Fruit fly (Drosophila melanogaster) whole organism, embryonic: ENCODE data around the gene CG3119.

Experiments
- Abd-B ChIP-seq: fragments of 200-800 bp; sonication (Bioruptor generic); optimal IDR thresholded peaks from 2 replicates; lab custom pipeline; 2018; ENCODE audit warnings: missing biosample characterization, mild to moderate bottlenecking, missing genetic modification characterization, moderate library complexity
- Atf3 ChIP-seq: fragments of 200-800 bp; sonication (Bioruptor generic); optimal IDR thresholded peaks from 3 replicates; lab custom pipeline; 2016; ENCODE audit warnings: missing biosample characterization, missing genetic modification characterization
- BEAF-32 ChIP-seq: fragments of 200-800 bp; sonication (Bioruptor generic); optimal IDR thresholded peaks from 3 replicates; lab custom pipeline; 2017; ENCODE audit warnings: missing biosample characterization, missing genetic modification characterization, mild to moderate bottlenecking, moderate library complexity, missing genetic modification reagents
- CG12071 ChIP-seq: fragments of 200-800 bp; sonication (Bioruptor generic); optimal IDR thresholded peaks from 3 replicates; lab custom pipeline; 2018; ENCODE audit warnings: missing biosample characterization, mild to moderate bottlenecking, missing genetic modification characterization
- CG1233 ChIP-seq: fragments of 200-800 bp; sonication (Bioruptor generic); optimal IDR thresholded peaks from 4 replicates; lab custom pipeline; 2018; ENCODE audit warnings: missing biosample characterization, mild to moderate bottlenecking, missing genetic modification characterization
- CG13287 ChIP-seq: fragments of 200-800 bp; sonication (Bioruptor generic); IDR thresholded peaks from 2 replicates; pipeline ENCODE4 v1.3.6; 2022; ENCODE audit warnings: missing biosample characterization, missing genetic modification characterization; ENCODE audit not compliant: partially characterized antibody
- CG1603 ChIP-seq: fragments of 200-800 bp; sonication (Bioruptor generic); optimal IDR thresholded peaks from 2 replicates; lab custom pipeline; 2019; ENCODE audit warnings: missing biosample characterization, mild to moderate bottlenecking, missing genetic modification characterization, moderate library complexity
- CG1647 ChIP-seq: fragments of 200-800 bp; sonication (Bioruptor generic); optimal IDR thresholded peaks from 3 replicates; lab custom pipeline; 2016; ENCODE audit warnings: missing biosample characterization, missing genetic modification characterization
- CG17328 ChIP-seq: fragments of 200-800 bp; sonication (Bioruptor generic); IDR thresholded peaks from 2 replicates; pipeline ENCODE4 v1.3.6; 2022; ENCODE audit warnings: missing biosample characterization, missing genetic modification characterization
- CG31224 ChIP-seq: fragments of 200-800 bp; sonication (Bioruptor generic); IDR thresholded peaks from 2 replicates; pipeline ENCODE4 v1.3.6; 2022; ENCODE audit warnings: missing biosample characterization, missing genetic modification characterization
- CG33557 ChIP-seq: fragments of 200-800 bp; sonication (Bioruptor generic); optimal IDR thresholded peaks from 2 replicates; lab custom pipeline; 2019; ENCODE audit warnings: missing biosample characterization, mild to moderate bottlenecking, missing genetic modification characterization, moderate library complexity
- CG7786 ChIP-seq: fragments of 200-800 bp; sonication (Bioruptor generic); optimal IDR thresholded peaks from 2 replicates; lab custom pipeline; 2016; ENCODE audit warnings: missing biosample characterization, missing genetic modification characterization
- CG8924 ChIP-seq: fragments of 200-800 bp; optimal IDR thresholded peaks from 3 replicates; lab custom pipeline; 2019; ENCODE audit warnings: missing biosample characterization, mild to moderate bottlenecking, missing genetic modification characterization, moderate library complexity
- CTCF ChIP-seq: fragments of 200-800 bp; sonication (Bioruptor generic); optimal IDR thresholded peaks from 2 replicates; lab custom pipeline; 2017; ENCODE audit warnings: missing biosample characterization, mild to moderate bottlenecking, missing genetic modification characterization, moderate library complexity
- Camta ChIP-seq: fragments of 200-800 bp; sonication (Bioruptor generic); optimal IDR thresholded peaks from 2 replicates; lab custom pipeline; 2016; ENCODE audit warnings: missing biosample characterization, missing genetic modification characterization
- Dbx ChIP-seq: fragments of 200-800 bp; sonication (Bioruptor generic); IDR thresholded peaks from 3 replicates; pipeline ENCODE4 v1.3.6; 2022; ENCODE audit warnings: missing biosample characterization, missing genetic modification characterization
- Dp ChIP-seq: fragments of 200-800 bp; sonication (Bioruptor generic); optimal IDR thresholded peaks from 2 replicates; lab custom pipeline; 2018; ENCODE audit warnings: missing biosample characterization, mild to moderate bottlenecking, missing genetic modification characterization, moderate library complexity
- Ets65A ChIP-seq: fragments of 200-800 bp; sonication (Bioruptor generic); peaks from one replicate; lab custom pipeline; 2016; ENCODE audit warnings: missing biosample characterization, missing genetic modification characterization
- Fer1 ChIP-seq: fragments of 200-800 bp; sonication (Bioruptor generic); optimal IDR thresholded peaks from 2 replicates; lab custom pipeline; 2017; ENCODE audit warnings: missing biosample characterization, mild to moderate bottlenecking, missing genetic modification characterization
- Gug ChIP-seq: fragments of 200-800 bp; sonication (Bioruptor generic); IDR thresholded peaks from 4 replicates; pipeline ENCODE4 v1.3.6; 2022; ENCODE audit warnings: missing biosample characterization, missing genetic modification characterization
- Hmr ChIP-seq: fragments of 200-800 bp; sonication (Bioruptor generic); optimal IDR thresholded peaks from 3 replicates; lab custom pipeline; 2017; ENCODE audit warnings: mild to moderate bottlenecking, missing biosample characterization, missing genetic modification reagents, missing genetic modification characterization
- Hr39 ChIP-seq: fragments of >200 bp; optimal IDR thresholded peaks from 2 replicates; lab custom pipeline; 2017
- Hsf ChIP-seq: fragments of 200-800 bp; sonication (Bioruptor generic); optimal IDR thresholded peaks from 3 replicates; lab custom pipeline; 2016; ENCODE audit warnings: missing biosample characterization, missing genetic modification characterization
- Meics ChIP-seq: fragments of 200-800 bp; sonication (Bioruptor generic); optimal IDR thresholded peaks from 2 replicates; lab custom pipeline; 2017; ENCODE audit warnings: missing biosample characterization, mild to moderate bottlenecking, missing genetic modification characterization
- Rfx ChIP-seq: fragments of 200-800 bp; sonication (Bioruptor generic); IDR thresholded peaks from 2 replicates; pipeline ENCODE4 v1.3.6; 2022; ENCODE audit warnings: missing biosample characterization, missing genetic modification characterization
- Sin3A ChIP-seq: fragments of >200 bp; optimal IDR thresholded peaks from 2 replicates; lab custom pipeline; 2018
- Spps ChIP-seq: fragments of 200-800 bp; sonication (Bioruptor generic); optimal IDR thresholded peaks from 2 replicates; lab custom pipeline; 2018; ENCODE audit warnings: missing biosample characterization, mild to moderate bottlenecking, missing genetic modification characterization
- TFAM ChIP-seq: fragments of 200-800 bp; sonication (Bioruptor generic); optimal IDR thresholded peaks from 2 replicates; lab custom pipeline; 2017; ENCODE audit warnings: missing biosample characterization, missing genetic modification characterization, inconsistent platforms
- Xrp1 ChIP-seq: fragments of 200-800 bp; sonication (Bioruptor generic); IDR thresholded peaks from 2 replicates; pipeline ENCODE4 v1.3.6; 2022; ENCODE audit warnings: missing biosample characterization, missing genetic modification characterization
- ac ChIP-seq: fragments of 200-800 bp; sonication (Bioruptor generic); optimal IDR thresholded peaks from 3 replicates; lab custom pipeline; 2017; ENCODE audit warnings: missing biosample characterization, mild to moderate bottlenecking, missing genetic modification characterization
- amos ChIP-seq: fragments of 200-800 bp; sonication (Bioruptor generic); IDR thresholded peaks from 2 replicates; pipeline ENCODE4 v1.3.6; 2022; ENCODE audit warnings: missing biosample characterization, missing genetic modification characterization; ENCODE audit not compliant: partially characterized antibody
- ato ChIP-seq: fragments of 200-800 bp; sonication (Bioruptor generic); IDR thresholded peaks from 2 replicates; pipeline ENCODE4 v1.3.6; 2022; ENCODE audit warnings: missing biosample characterization, missing genetic modification characterization; ENCODE audit not compliant: partially characterized antibody
- bowl ChIP-seq: fragments of 200-800 bp; sonication (Bioruptor generic); IDR thresholded peaks from 2 replicates; pipeline ENCODE4 v1.3.6; 2022; ENCODE audit warnings: missing biosample characterization, missing genetic modification characterization
- btn ChIP-seq: fragments of 200-800 bp; sonication (Bioruptor generic); optimal IDR thresholded peaks from 2 replicates; lab custom pipeline; 2016; ENCODE audit warnings: missing biosample characterization, missing genetic modification characterization
- chif ChIP-seq, 2 experiments: fragments of 200-800 bp; sonication (Bioruptor generic); optimal IDR thresholded peaks; 3 replicates each; lab custom pipeline; 2016; ENCODE audit warnings: missing biosample characterization in 2 of 2, missing genetic modification characterization in 2 of 2
- chm ChIP-seq: fragments of 200-800 bp; sonication (Bioruptor generic); IDR thresholded peaks from 2 replicates; pipeline ENCODE4 v1.3.6; 2022; ENCODE audit warnings: missing biosample characterization, missing genetic modification characterization
- dan ChIP-seq: fragments of 200-800 bp; sonication (Bioruptor generic); IDR thresholded peaks from 2 replicates; pipeline ENCODE4 v1.3.6; 2022; ENCODE audit warnings: missing biosample characterization, missing genetic modification characterization
- dysf ChIP-seq: fragments of 200-800 bp; sonication (Bioruptor generic); IDR thresholded peaks from 3 replicates; pipeline ENCODE4 v1.3.6; 2022; ENCODE audit warnings: missing biosample characterization, missing genetic modification characterization
- emc ChIP-seq: fragments of 200-800 bp; sonication (Bioruptor generic); optimal IDR thresholded peaks from 2 replicates; lab custom pipeline; 2016; ENCODE audit warnings: missing biosample characterization, missing genetic modification characterization
- exex ChIP-seq: fragments of 200-800 bp; sonication (Bioruptor generic); optimal IDR thresholded peaks from 4 replicates; lab custom pipeline; 2018; ENCODE audit warnings: missing biosample characterization, mild to moderate bottlenecking, missing genetic modification characterization, moderate library complexity
- fd3F ChIP-seq: fragments of 200-800 bp; sonication (Bioruptor generic); optimal IDR thresholded peaks from 2 replicates; lab custom pipeline; 2018; ENCODE audit warnings: missing biosample characterization, mild to moderate bottlenecking, missing genetic modification characterization, moderate library complexity
- gcm2 ChIP-seq: fragments of 200-800 bp; sonication (Bioruptor generic); optimal IDR thresholded peaks from 2 replicates; lab custom pipeline; 2016; ENCODE audit warnings: missing biosample characterization, missing genetic modification characterization
- inv ChIP-seq: fragments of 200-800 bp; sonication (Bioruptor generic); IDR thresholded peaks from 2 replicates; pipeline ENCODE4 v1.3.6; 2022; ENCODE audit warnings: missing biosample characterization, missing genetic modification characterization; ENCODE audit not compliant: partially characterized antibody
- p53 ChIP-seq: fragments of 200-800 bp; sonication (Bioruptor generic); optimal IDR thresholded peaks from 2 replicates; lab custom pipeline; 2016; ENCODE audit warnings: missing biosample characterization, missing genetic modification characterization
- salm ChIP-seq: fragments of 200-800 bp; sonication (Bioruptor generic); optimal IDR thresholded peaks from 2 replicates; lab custom pipeline; 2018; ENCODE audit warnings: missing biosample characterization, mild to moderate bottlenecking, missing genetic modification characterization
- scrt ChIP-seq: fragments of 200-800 bp; sonication (Bioruptor generic); optimal IDR thresholded peaks from 2 replicates; lab custom pipeline; 2018; ENCODE audit warnings: missing biosample characterization, mild to moderate bottlenecking, missing genetic modification characterization, moderate library complexity
- sisA ChIP-seq: fragments of 200-800 bp; sonication (Bioruptor generic); IDR thresholded peaks from 2 replicates; pipeline ENCODE4 v1.3.6; 2022; ENCODE audit warnings: missing biosample characterization, missing genetic modification characterization
- trh ChIP-seq: fragments of 200-800 bp; sonication (Bioruptor generic); optimal IDR thresholded peaks from 2 replicates; lab custom pipeline; 2016; ENCODE audit warnings: missing biosample characterization, missing genetic modification characterization
- wor ChIP-seq: fragments of 200-800 bp; sonication (Bioruptor generic); IDR thresholded peaks from 2 replicates; pipeline ENCODE4 v1.3.6; 2022; ENCODE audit warnings: missing biosample characterization, missing genetic modification characterization
- zen ChIP-seq: fragments of 200-800 bp; sonication (Bioruptor generic); optimal IDR thresholded peaks from 3 replicates; lab custom pipeline; 2018; ENCODE audit warnings: missing biosample characterization, mild to moderate bottlenecking, missing genetic modification characterization, moderate library complexity

The CG3119 gene

dm6 chr2L:2855773-2856615 is 18.4 kb upstream of the CG3119 start, which contains the start of the genes CG3104 and RpS21 (continued):
- TF ChIP-seq CG31224 (GFP tag; lab: Robert Waterston, UW) (peak; percentile 75), zen (tag; lab: Kevin White, UChicago) (peak; percentile 61), TFAM (GFP tag; lab: Kevin White, UChicago) (peak; percentile 28), CG1233 (GFP tag; lab: Kevin White, UChicago) (peak; percentile 93), Camta (GFP tag; lab: Kevin White, UChicago) (peak; percentile 88), inv (GFP tag; lab: Robert Waterston, UW) (no peak), chm (GFP tag; lab: Robert Waterston, UW) (peak; percentile 91), CG17328 (peak; percentile 92), CG7786 (peak; percentile 77), p53 (GFP tag; lab: Kevin White, UChicago) (peak; percentile 77), scrt (GFP tag; lab: Kevin White, UChicago) (peak; percentile 83), salm (tag; lab: Kevin White, UChicago) (no peak), btn (GFP tag; lab: Kevin White, UChicago) (peak; percentile 28), Meics (GFP tag; lab: Kevin White, UChicago) (peak; percentile 92), trh (GFP tag; lab: Kevin White, UChicago) (peak; percentile 65), Abd-B (peak; percentile 26), BEAF-32 (GFP tag; lab: Kevin White, UChicago) (peak; percentile 56), Sin3A (peak; percentile 90), Dp (GFP tag; lab: Kevin White, UChicago) (peak; percentile 80), Hr39 (lab: Kevin White, UChicago) (no peak), Rfx (peak; percentile 97), gcm2 (peak; percentile 76), CG13287 (GFP tag; lab: Robert Waterston, UW) (peak; percentile 9; the same call in 1 of the 2 replicates), CTCF (peak; percentile 98), Spps (tag; lab: Kevin White, UChicago) (peak; percentile 48), Gug (GFP tag; lab: Robert Waterston, UW) (peak; percentile 88), CG8924 (tag; lab: Kevin White, UChicago) (peak; percentile 60), dan (GFP tag; lab: Robert Waterston, UW) (no peak), ato (GFP tag; lab: Robert Waterston, UW) (no peak), amos (GFP tag; lab: Robert Waterston, UW) (peak; percentile 17; the same call in 1 of the 2 replicates), Atf3 (GFP tag; lab: Kevin White, UChicago) (peak; percentile 76), emc (GFP tag; lab: Kevin White, UChicago) (peak; percentile 88), dysf (GFP tag; lab: Robert Waterston, UW) (peak; percentile 84), wor (GFP tag; lab: Robert Waterston, UW) (peak; percentile 67), Hmr (GFP tag; lab: Kevin White, UChicago) (peak; percentile 96), Dbx (peak; percentile 95), Fer1 (GFP tag; lab: Kevin White, UChicago) (peak; percentile 85), Ets65A (peak; percentile 99), bowl (peak; percentile 72; the same call in 1 of the 2 replicates), CG1647 (GFP tag; lab: Kevin White, UChicago) (peak; percentile 82), sisA (peak; percentile 90), fd3F (GFP tag; lab: Kevin White, UChicago) (peak; percentile 73), CG33557 (GFP tag; lab: Kevin White, UChicago) (peak; percentile 73), CG12071 (GFP tag; lab: Kevin White, UChicago) (peak; percentile 80), chif (GFP tag; optimal IDR thresholded peaks at IDR 0.05; lab: Kevin White, UChicago) (peak; percentile 52 to 73), Xrp1 (GFP tag; lab: Robert Waterston, UW) (peak; percentile 60), Hsf (peak; percentile 85), exex (peak; percentile 29), ac (GFP tag; lab: Kevin White, UChicago) (peak; percentile 80), CG1603 (tag; lab: Kevin White, UChicago) (peak; percentile 75)
